Worm (Caenorhabditis elegans) whole organism, young adult: ENCODE results near the gene txdc-12.2.
A peak's percentile ranks its signal among the peaks of the same experiment; 100 is the strongest.

Experiments used
- F22D6.2 ChIP-seq: sonication (generic microtip); optimal IDR thresholded peaks from 2 replicates; lab custom pipeline; 2016; ENCODE audit warnings: mild to moderate bottlenecking, missing genetic modification characterization, missing compliant biosample characterization
- K11D2.4 ChIP-seq: fragments of 200-800 bp; sonication (Bioruptor generic); IDR thresholded peaks from 2 replicates; pipeline ENCODE4 v1.3.6; 2022; ENCODE audit warnings: missing genetic modification reagents, missing genetic modification characterization, missing compliant biosample characterization
- K12H6.12 ChIP-seq: fragments of 200-800 bp; sonication (Bioruptor generic); optimal IDR thresholded peaks from 2 replicates; lab custom pipeline; 2018; ENCODE audit warnings: mild to moderate bottlenecking, missing genetic modification characterization, missing compliant biosample characterization
- T07F8.4 ChIP-seq: sonication (generic microtip); optimal IDR thresholded peaks from 2 replicates; lab custom pipeline; 2016; ENCODE audit warnings: mild to moderate bottlenecking, missing genetic modification characterization, moderate library complexity, missing compliant biosample characterization
- T26A5.8 ChIP-seq: sonication (generic microtip); optimal IDR thresholded peaks from 2 replicates; lab custom pipeline; 2016; ENCODE audit warnings: missing genetic modification characterization, missing compliant biosample characterization
- Y67H2A.10 ChIP-seq: fragments of 200-800 bp; sonication (Bioruptor generic); conservative IDR thresholded peaks from 2 replicates; pipeline ENCODE4 v1.3.6; 2022; ENCODE audit warnings: missing genetic modification reagents, missing genetic modification characterization, missing compliant biosample characterization
- ama-1 ChIP-seq, 3 experiments: fragments of 150-350 bp in 1 of 3; sonication (generic microtip) in 2 of 3; optimal IDR thresholded peaks; 2 replicates each; lab custom pipeline; 2014 to 2018; ENCODE audit warnings: missing biosample characterization in 2 of 3, missing genetic modification characterization in 2 of 3, missing genetic modification reagents in 2 of 3
- attf-5 ChIP-seq: fragments of 200-800 bp; sonication (Bioruptor generic); optimal IDR thresholded peaks from 2 replicates; lab custom pipeline; 2018; ENCODE audit warnings: mild to moderate bottlenecking, missing genetic modification characterization, missing compliant biosample characterization
- attf-6 ChIP-seq: fragments of 200-800 bp; sonication (Bioruptor generic); IDR thresholded peaks from 2 replicates; pipeline ENCODE4 v1.3.6; 2022; ENCODE audit warnings: missing genetic modification reagents, missing genetic modification characterization, missing compliant biosample characterization
- cebp-1 ChIP-seq, 2 experiments: fragments of 200-800 bp in 1 of 2; sonication (Bioruptor generic) in 1 of 2; sonication (generic microtip) in 1 of 2; IDR thresholded peaks in 1 of 2; optimal IDR thresholded peaks in 1 of 2; 2 replicates each; pipeline versions ENCODE4 v1.3.6 to Lab custom; 2017 to 2022; ENCODE audit warnings: missing compliant biosample characterization in 2 of 2, missing genetic modification characterization in 2 of 2, mild to moderate bottlenecking in 1 of 2, missing genetic modification reagents in 1 of 2, moderate library complexity in 1 of 2
- cebp-2 ChIP-seq: fragments of 200-800 bp; sonication (Bioruptor generic); IDR thresholded peaks from 2 replicates; pipeline ENCODE4 v1.3.6; 2022; ENCODE audit warnings: missing genetic modification characterization, missing compliant biosample characterization
- ceh-91 ChIP-seq: fragments of 200-800 bp; sonication (Bioruptor generic); IDR thresholded peaks from 2 replicates; pipeline ENCODE4 v1.3.6; 2022; ENCODE audit warnings: missing genetic modification reagents, missing genetic modification characterization, missing compliant biosample characterization
- egl-44 ChIP-seq: fragments of 200-800 bp; sonication (Bioruptor generic); IDR thresholded peaks from 2 replicates; pipeline ENCODE4 v1.3.6; 2022; ENCODE audit warnings: missing genetic modification reagents, missing genetic modification characterization, missing compliant biosample characterization
- ekl-4 ChIP-seq: fragments of 200-800 bp; sonication (Bioruptor generic); IDR thresholded peaks from 2 replicates; pipeline ENCODE4 v1.3.6; 2022; ENCODE audit warnings: missing genetic modification reagents, missing genetic modification characterization, missing compliant biosample characterization
- ets-4 ChIP-seq: fragments of 200-800 bp; sonication (Bioruptor generic); optimal IDR thresholded peaks from 2 replicates; lab custom pipeline; 2018; ENCODE audit warnings: mild to moderate bottlenecking, missing genetic modification characterization, missing compliant biosample characterization
- hsf-1 ChIP-seq: fragments of 200-800 bp; sonication (Bioruptor generic); IDR thresholded peaks from 2 replicates; pipeline ENCODE4 v1.3.6; 2022; ENCODE audit warnings: missing genetic modification reagents, missing genetic modification characterization, missing compliant biosample characterization
- let-607 ChIP-seq, 2 experiments: fragments of 200-800 bp in 1 of 2; sonication (Bioruptor generic) in 1 of 2; sonication (generic microtip) in 1 of 2; optimal IDR thresholded peaks; 2 replicates each; lab custom pipeline; 2016 to 2018; ENCODE audit warnings: mild to moderate bottlenecking in 2 of 2, missing compliant biosample characterization in 2 of 2, missing genetic modification characterization in 2 of 2, moderate library complexity in 2 of 2, missing genotype in 1 of 2
- lsl-1 ChIP-seq: fragments of 200-800 bp; sonication (Bioruptor generic); optimal IDR thresholded peaks from 2 replicates; lab custom pipeline; 2018; ENCODE audit warnings: mild to moderate bottlenecking, missing genetic modification characterization, moderate library complexity, missing compliant biosample characterization
- madf-6 ChIP-seq: fragments of 200-800 bp; sonication (Bioruptor generic); IDR thresholded peaks from 2 replicates; pipeline ENCODE4 v1.3.6; 2022; ENCODE audit warnings: missing genetic modification reagents, missing genetic modification characterization, missing compliant biosample characterization
- mel-28 ChIP-seq: sonication (generic microtip); optimal IDR thresholded peaks from 2 replicates; lab custom pipeline; 2016; ENCODE audit warnings: borderline replicate concordance, mild to moderate bottlenecking, missing genetic modification characterization, missing compliant biosample characterization
- nfya-2 ChIP-seq: fragments of 200-800 bp; sonication (Bioruptor generic); IDR thresholded peaks from 2 replicates; pipeline ENCODE4 v1.3.6; 2022; ENCODE audit warnings: missing genetic modification reagents, missing genetic modification characterization, missing compliant biosample characterization
- nfyb-1 ChIP-seq: fragments of 200-800 bp; sonication (Bioruptor generic); IDR thresholded peaks from 2 replicates; pipeline ENCODE4 v1.3.6; 2022; ENCODE audit warnings: missing genetic modification reagents, missing genetic modification characterization, missing compliant biosample characterization
- nhr-120 ChIP-seq: fragments of 200-800 bp; sonication (Bioruptor generic); IDR thresholded peaks from 2 replicates; pipeline ENCODE4 v1.3.6; 2022; ENCODE audit warnings: missing genetic modification characterization, missing compliant biosample characterization
- pbrm-1 ChIP-seq: fragments of 200-800 bp; sonication (Bioruptor generic); IDR thresholded peaks from 2 replicates; pipeline ENCODE4 v1.3.6; 2022; ENCODE audit warnings: missing genetic modification reagents, missing genetic modification characterization, missing compliant biosample characterization
- rcor-1 ChIP-seq: fragments of 200-800 bp; sonication (Bioruptor generic); IDR thresholded peaks from 2 replicates; pipeline ENCODE4 v1.3.6; 2022; ENCODE audit warnings: missing genetic modification reagents, missing genetic modification characterization, missing compliant biosample characterization
- rec-8 ChIP-seq, 2 experiments: sonication (generic microtip); optimal IDR thresholded peaks; 2 replicates each; lab custom pipeline; 2016; ENCODE audit warnings: mild to moderate bottlenecking in 2 of 2, missing genetic modification characterization in 2 of 2, missing genetic modification reagents in 2 of 2, missing genotype in 2 of 2, missing biosample characterization in 1 of 2, missing compliant biosample characterization in 1 of 2, moderate library complexity in 1 of 2
- repo-1 ChIP-seq: sonication (generic microtip); optimal IDR thresholded peaks from 2 replicates; lab custom pipeline; 2017; ENCODE audit warnings: mild to moderate bottlenecking, missing genetic modification characterization, missing compliant biosample characterization
- snpc-4 ChIP-seq, 5 experiments: fragments of 150-350 bp in 1 of 5; sonication (generic microtip) in 4 of 5; optimal IDR thresholded peaks; 2 replicates each; lab custom pipeline; 2014 to 2018; ENCODE audit warnings: missing genetic modification characterization in 5 of 5, missing biosample characterization in 3 of 5, antibody characterized with exemption in 2 of 5, mild to moderate bottlenecking in 2 of 5, missing compliant biosample characterization in 2 of 5, missing genotype in 2 of 5, moderate library complexity in 2 of 5, missing genetic modification reagents in 1 of 5
- unc-62 ChIP-seq: fragments of 150-350 bp; optimal IDR thresholded peaks from 2 replicates; lab custom pipeline; 2014; ENCODE audit warnings: missing biosample characterization, missing genetic modification reagents, missing genetic modification characterization
- ztf-18 ChIP-seq: sonication (generic microtip); optimal IDR thresholded peaks from 2 replicates; lab custom pipeline; 2016; ENCODE audit warnings: missing genotype, mild to moderate bottlenecking, missing genetic modification characterization, missing compliant biosample characterization
- ztf-3 ChIP-seq: fragments of 200-800 bp; sonication (Bioruptor generic); optimal IDR thresholded peaks from 2 replicates; lab custom pipeline; 2018; ENCODE audit warnings: mild to moderate bottlenecking, missing genetic modification characterization, missing compliant biosample characterization
- ztf-6 ChIP-seq: fragments of 200-800 bp; sonication (Bioruptor generic); IDR thresholded peaks from 2 replicates; pipeline ENCODE4 v1.3.6; 2022; ENCODE audit warnings: missing genetic modification reagents, missing genetic modification characterization, missing compliant biosample characterization

Gene txdc-12.2

DNA sequence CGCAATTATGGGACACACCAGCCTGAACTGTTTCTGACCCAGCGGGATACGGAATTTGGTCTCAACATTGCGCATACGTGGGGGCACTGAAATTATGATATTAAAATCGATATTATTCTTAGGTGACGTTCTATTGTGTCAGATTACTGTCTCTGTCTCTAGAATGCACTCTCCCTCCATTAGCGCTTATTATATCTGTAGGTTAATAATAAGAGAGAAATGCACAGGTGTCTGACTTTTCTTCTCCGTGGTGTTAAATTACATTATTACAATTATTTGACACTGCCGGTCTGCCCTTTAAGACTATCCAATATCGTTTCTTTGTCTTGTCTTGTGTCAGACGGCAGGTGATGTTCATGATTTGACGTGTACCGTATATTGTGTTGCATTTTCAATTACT is 31.6 kb upstream of the txdc-12.2 start:
- no peak for TF ChIP-seq madf-6 (GFP tag; lab: Robert Waterston, UW)

DNA sequence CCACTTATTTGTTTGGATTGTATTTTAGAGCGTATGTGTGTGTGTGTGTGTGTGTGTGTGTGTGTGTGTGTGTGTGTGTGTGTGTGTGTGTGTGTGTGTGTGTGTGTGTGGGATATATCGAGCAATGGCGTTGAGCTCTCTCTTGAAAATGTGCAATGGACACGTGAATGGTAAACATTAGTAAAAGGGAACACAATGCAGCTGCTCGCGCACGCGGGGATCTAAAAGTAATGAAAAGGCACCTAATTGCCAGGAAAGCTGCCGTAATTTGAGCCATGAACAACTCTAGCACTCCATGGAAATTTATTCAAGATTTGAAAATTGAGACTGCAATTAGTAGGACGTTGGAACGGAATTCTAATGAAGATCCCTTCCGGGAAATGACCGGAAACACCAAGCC is 31.0 kb upstream of the txdc-12.2 start:
- no peak for TF ChIP-seq madf-6 (GFP tag; lab: Robert Waterston, UW)
- TF ChIP-seq K12H6.12 (tag; lab: Kevin White, UChicago): peak; percentile 23

DNA sequence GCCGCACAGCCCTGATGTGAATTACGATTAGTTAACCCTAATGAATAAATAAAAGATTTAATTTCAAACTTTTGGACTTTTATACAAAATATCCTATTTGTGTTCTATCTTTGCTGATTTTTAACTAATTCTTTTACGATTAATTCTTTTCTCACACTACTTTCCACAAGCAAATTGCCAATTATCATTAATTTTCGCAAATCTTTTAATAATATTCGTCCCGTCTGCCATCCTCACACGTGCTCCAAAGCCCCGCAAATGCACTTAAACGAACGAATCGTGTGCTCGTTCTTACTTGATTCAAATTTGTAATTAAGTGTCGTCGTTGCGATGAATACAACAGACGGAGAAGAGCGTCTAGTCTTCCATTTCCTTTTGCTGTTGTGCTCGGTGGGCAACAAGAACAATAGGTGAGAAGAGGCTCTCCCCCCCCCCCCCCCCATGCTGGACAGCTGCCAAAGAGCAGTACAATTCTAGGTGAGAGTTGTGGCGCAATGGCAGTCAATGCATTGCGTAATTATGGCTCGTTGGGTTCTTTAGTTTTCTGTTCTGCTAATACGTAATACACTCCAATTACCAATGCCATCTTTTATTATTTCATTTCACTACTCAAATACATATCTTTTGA is 29.6 kb upstream of the txdc-12.2 start:
- TF ChIP-seq cebp-2: no peak
- TF ChIP-seq cebp-1 (GFP tag; IDR thresholded peaks at IDR 0.05; lab: Robert Waterston, UW): no peak
- TF ChIP-seq cebp-1 (tag; optimal IDR thresholded peaks at IDR 0.05; lab: Kevin White, UChicago): no peak
- TF ChIP-seq attf-6 (GFP tag; lab: Robert Waterston, UW): no peak
- TF ChIP-seq K12H6.12 (tag; lab: Kevin White, UChicago): no peak
- TF ChIP-seq ceh-91 (GFP tag; lab: Robert Waterston, UW): no peak
- no peak for TF ChIP-seq K11D2.4
- no peak for TF ChIP-seq ekl-4 (GFP tag; lab: Robert Waterston, UW)

DNA sequence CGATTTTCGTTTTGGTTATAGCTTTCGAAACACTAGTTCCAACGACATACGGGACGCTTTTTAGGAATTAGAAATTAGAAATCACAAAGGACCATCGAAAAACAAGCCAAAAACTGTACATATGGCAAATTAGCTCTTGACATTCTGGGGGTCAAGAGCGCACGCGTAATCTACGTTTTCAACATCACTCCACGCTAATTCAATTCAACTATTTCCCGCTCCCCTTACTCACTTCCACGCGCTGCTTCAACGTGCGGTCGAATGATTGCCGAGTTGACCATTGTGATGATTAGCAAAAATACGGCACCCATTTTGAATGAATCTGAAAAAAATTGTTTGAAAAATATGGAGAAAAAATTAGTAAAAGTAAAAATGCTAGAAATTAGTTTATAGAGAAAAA is 28.6 kb upstream of the txdc-12.2 start:
- no peak for TF ChIP-seq T26A5.8 (tag; lab: Kevin White, UChicago)
- no peak for TF ChIP-seq ztf-18 (tag; lab: Kevin White, UChicago)
- no peak for TF ChIP-seq rec-8 (tag; optimal IDR thresholded peaks at IDR 0.05; lab: Kevin White, UChicago)
- no peak for TF ChIP-seq repo-1 (tag; lab: Kevin White, UChicago)
- no peak for TF ChIP-seq Y67H2A.10
- no peak for TF ChIP-seq F22D6.2 (tag; lab: Kevin White, UChicago)
- no peak for TF ChIP-seq ztf-6 (GFP tag; lab: Robert Waterston, UW)
- no peak for TF ChIP-seq lsl-1 (GFP tag; lab: Kevin White, UChicago)

DNA sequence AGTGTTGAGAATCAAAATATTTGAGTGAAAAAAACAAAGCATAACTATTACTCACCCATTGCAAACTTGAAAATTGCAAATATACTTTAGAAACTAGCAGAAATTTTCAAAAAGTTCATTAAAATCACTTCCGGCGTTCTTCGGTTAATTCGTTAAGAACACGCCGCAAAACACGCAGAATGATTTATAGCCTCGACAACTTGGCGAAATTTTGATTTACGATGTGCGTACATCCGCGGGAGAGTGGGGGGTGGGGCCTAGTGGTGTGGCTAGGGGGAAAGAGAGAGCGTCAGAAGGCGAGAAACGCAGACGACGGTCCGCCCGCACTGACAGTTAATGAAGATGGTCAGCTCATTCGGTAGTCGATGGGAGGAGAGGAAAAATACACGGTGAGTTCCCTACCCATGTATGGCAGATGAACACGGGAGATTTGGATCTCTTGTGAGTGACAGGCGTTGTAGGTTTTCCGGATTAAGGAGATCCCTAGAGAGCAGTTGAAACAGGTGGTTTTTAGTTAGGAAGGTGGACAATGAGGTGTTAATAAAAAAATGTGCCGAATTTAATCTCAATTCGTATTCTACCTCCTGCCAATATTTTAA is 28.0 kb upstream of the txdc-12.2 start, which contains the start of gene igcm-4:
Gene igcm-4 (minus strand): TSS at position 237 of the 599 bp plus-strand sequence.
- TF ChIP-seq let-607 (tag; optimal IDR thresholded peaks at IDR 0.05; lab: Kevin White, UChicago) (no peak), ztf-3 (GFP tag; lab: Kevin White, UChicago) (no peak), madf-6 (GFP tag; lab: Robert Waterston, UW) (no peak), nfyb-1 (GFP tag; lab: Robert Waterston, UW) (0 out of 2 replicates have a peak, but pooled peaks have one; percentile 37), nfya-2 (no peak), egl-44 (GFP tag; lab: Robert Waterston, UW) (peak; percentile 49; the same call in 1 of the 2 replicates), ets-4 (GFP tag; lab: Kevin White, UChicago) (no peak), unc-62 (GFP tag; lab: Kevin White, UChicago) (peak; percentile 79)

DNA sequence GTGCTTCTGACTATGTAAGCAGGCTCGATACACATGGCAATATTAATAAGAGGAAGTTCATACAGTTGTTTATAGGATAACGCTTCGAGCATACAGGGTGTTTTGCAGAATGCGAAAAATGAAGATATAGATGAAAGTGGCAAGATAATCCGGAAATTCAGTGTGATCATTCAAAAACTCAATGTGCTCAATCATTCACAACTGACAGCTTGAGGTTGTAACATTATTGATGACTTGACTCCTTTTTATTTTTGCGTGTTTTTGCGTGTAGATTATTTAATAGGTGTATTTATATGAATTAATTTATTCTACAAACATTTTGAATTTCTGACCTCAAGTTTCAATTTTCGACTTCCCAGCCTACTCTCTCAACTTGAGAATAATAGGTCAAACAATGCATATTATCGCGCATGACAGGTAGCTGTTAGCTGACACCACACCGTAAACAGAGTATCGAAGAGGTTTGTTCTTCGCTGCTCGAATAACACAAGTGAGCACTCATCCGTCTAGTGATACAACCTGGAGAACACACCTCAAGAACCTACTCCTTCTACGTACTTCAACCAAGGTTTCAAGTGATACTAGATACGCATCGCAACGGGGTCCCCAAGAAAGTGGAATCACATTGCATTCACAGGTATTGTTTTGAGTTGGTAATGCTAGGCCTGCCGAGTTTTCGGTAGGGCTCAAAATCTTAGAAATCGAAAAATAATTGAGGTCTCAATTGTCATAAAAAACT is 26.9 kb upstream of the txdc-12.2 start:
- TF ChIP-seq ets-4 (GFP tag; lab: Kevin White, UChicago) (no peak), rcor-1 (GFP tag; lab: Robert Waterston, UW) (no peak), T07F8.4 (tag; lab: Kevin White, UChicago) (no peak), mel-28 (no peak), pbrm-1 (GFP tag; lab: Robert Waterston, UW) (no peak), ama-1 (optimal IDR thresholded peaks at IDR 0.05; lab: Kevin White, UChicago) (no peak), ama-1 (GFP tag; optimal IDR thresholded peaks at IDR 0.05; lab: Kevin White, UChicago) (no peak), snpc-4 (GFP tag; optimal IDR thresholded peaks at IDR 0.05; lab: Kevin White, UChicago) (no peak), snpc-4 (tag; optimal IDR thresholded peaks at IDR 0.05; lab: Kevin White, UChicago) (no peak), egl-44 (GFP tag; lab: Robert Waterston, UW) (no peak), nhr-120 (GFP tag; lab: Robert Waterston, UW) (no peak), T26A5.8 (tag; lab: Kevin White, UChicago) (no peak), attf-6 (GFP tag; lab: Robert Waterston, UW) (no peak), hsf-1 (GFP tag; lab: Robert Waterston, UW) (no peak), attf-5 (GFP tag; lab: Kevin White, UChicago) (no peak)
